Fruit fly (Drosophila melanogaster) Kc167 (cell line): Measurements from ENCODE around the gene CG33494.

ENCODE experiments used
- Myc ChIP-seq: fragments of >200 bp; optimal IDR thresholded peaks from 2 replicates; lab custom pipeline; 2017; ENCODE audit warnings: missing external identifiers
- Sin3A ChIP-seq: fragments of >200 bp; optimal IDR thresholded peaks from 2 replicates; lab custom pipeline; 2018; ENCODE audit warnings: missing external identifiers
- h ChIP-seq: fragments of >200 bp; optimal IDR thresholded peaks from 3 replicates; lab custom pipeline; 2018; ENCODE audit warnings: missing external identifiers
- insv ChIP-seq: fragments of >200 bp; optimal IDR thresholded peaks from 3 replicates; lab custom pipeline; 2018; ENCODE audit warnings: missing external identifiers
- psq ChIP-seq: fragments of >200 bp; optimal IDR thresholded peaks from 2 replicates; lab custom pipeline; 2017; ENCODE audit warnings: missing external identifiers
- ttk ChIP-seq: sonication (Bioruptor generic); optimal IDR thresholded peaks from 2 replicates; lab custom pipeline; 2017; ENCODE audit warnings: missing external identifiers

Gene CG33494

DNA sequence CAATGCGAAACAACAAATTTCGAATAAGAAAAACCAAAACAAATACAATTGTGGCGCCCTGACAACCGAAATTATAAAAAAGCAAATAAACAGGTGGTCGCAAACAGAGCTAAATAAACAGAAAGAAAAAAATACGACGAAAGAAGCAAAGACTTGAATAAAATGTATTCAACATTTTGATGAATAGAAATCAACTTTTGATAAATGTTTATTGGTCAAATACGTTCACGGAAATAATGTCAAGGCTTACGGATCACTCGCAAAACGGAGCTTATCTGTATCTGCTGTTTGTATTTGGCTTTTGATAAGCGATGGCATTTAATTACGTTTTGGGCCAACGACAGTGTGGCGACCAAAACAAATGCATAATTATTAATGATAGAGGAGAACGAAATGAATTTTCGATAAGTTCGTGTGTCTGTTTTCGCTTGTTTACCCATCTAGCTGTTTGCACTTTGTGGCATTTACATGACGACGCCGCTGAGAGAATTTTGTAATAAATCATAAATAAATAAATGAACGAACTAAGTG, 41.7 kb downstream of the CG33494 start:
- TF ChIP-seq psq, result no peak

DNA sequence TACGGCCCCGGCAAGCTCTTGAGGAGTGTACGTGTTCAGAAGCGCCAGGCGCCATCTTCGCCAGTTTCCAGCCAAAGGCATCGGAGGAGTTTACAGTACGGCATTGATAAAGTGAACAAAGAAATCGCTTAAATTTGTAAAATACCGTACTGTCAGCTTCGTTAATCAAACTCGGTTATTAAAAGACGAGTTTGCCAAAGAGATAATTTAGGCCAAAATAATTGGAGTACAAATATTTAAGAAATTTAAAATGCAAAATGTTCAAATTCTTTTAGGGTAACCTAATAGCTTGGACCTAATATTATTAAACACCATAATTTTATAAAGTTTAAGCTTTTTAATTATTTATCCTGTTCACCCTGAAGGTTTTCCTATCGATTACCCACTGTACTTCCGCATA, 43.1 kb downstream of the CG33494 start:
- TF ChIP-seq insv (lab: Kevin White, UChicago), result no peak
- no peak for TF ChIP-seq psq
- TF ChIP-seq Myc, result no peak
- TF ChIP-seq ttk (lab: Kevin White, UChicago), result no peak
- no peak for TF ChIP-seq Sin3A
- TF ChIP-seq h (lab: Kevin White, UChicago), result no peak

DNA sequence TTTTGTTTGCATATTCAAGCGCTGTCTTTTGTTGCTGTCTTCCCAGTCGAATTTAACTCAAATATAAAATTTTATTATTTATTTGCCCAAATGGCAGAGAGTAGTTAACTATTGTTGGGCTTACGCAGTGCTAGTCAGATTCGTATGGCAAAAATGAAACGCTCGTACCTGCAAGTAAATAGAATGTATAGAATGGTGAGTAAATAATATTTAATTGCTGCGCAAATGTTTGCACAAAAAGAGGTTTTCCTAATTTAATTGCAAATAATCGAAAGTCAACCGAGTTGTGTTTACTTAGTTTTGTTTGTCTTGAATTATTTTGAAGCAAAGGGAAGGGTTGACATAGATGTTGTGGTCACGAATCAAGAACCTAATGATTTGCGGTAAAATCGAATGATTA, 46.2 kb downstream of the CG33494 start:
- no peak for TF ChIP-seq ttk (lab: Kevin White, UChicago)
- TF ChIP-seq Myc, result no peak
- TF ChIP-seq h (lab: Kevin White, UChicago), result no peak
- TF ChIP-seq insv (lab: Kevin White, UChicago), result no peak
- no peak for TF ChIP-seq psq
- TF ChIP-seq Sin3A, result no peak

DNA sequence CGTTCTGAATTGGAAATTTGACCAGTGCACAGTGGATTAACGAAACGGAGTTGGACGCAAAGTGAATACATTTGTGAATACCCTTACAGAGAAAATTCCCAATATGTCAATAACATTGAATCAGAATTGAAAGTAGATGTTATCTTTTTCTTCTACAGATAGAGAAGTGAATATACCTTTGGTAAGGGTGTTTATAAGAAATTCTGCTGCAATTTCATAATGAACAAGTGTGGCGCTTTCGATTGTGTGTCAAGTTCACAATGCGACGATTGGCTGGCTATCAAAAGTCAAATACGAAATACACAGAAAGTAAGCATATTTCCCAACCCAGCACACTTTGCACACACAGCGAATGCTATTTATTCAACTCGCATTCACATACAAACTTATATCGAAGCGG, 46.6 kb downstream of the CG33494 start:
- TF ChIP-seq Sin3A (no peak), h (lab: Kevin White, UChicago) (no peak), insv (lab: Kevin White, UChicago) (no peak), ttk (lab: Kevin White, UChicago) (no peak), psq (no peak), Myc (no peak)

DNA sequence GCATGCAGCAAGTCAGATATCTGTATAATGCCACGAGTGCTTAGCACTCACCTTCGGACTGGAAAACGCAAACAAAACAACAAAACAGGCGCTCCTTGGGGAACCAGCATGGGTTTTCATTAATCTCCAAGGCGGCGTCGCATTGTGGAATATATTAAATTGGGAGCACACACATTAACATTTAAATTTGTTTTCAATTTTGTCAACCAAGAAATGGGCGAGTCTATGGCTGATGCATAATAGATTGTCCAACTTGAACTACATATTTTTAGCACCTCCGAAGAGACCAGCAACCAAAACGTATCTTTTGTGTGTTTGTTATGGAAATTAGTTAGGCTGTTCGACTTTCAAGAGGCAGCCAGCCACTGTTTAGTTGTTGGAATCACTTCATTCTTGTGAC, 47.5 kb downstream of the CG33494 start:
- no peak for TF ChIP-seq h (lab: Kevin White, UChicago)
- TF ChIP-seq Sin3A, result no peak
- TF ChIP-seq insv (lab: Kevin White, UChicago), result no peak
- no peak for TF ChIP-seq Myc
- no peak for TF ChIP-seq psq
- TF ChIP-seq ttk (lab: Kevin White, UChicago), result no peak

DNA sequence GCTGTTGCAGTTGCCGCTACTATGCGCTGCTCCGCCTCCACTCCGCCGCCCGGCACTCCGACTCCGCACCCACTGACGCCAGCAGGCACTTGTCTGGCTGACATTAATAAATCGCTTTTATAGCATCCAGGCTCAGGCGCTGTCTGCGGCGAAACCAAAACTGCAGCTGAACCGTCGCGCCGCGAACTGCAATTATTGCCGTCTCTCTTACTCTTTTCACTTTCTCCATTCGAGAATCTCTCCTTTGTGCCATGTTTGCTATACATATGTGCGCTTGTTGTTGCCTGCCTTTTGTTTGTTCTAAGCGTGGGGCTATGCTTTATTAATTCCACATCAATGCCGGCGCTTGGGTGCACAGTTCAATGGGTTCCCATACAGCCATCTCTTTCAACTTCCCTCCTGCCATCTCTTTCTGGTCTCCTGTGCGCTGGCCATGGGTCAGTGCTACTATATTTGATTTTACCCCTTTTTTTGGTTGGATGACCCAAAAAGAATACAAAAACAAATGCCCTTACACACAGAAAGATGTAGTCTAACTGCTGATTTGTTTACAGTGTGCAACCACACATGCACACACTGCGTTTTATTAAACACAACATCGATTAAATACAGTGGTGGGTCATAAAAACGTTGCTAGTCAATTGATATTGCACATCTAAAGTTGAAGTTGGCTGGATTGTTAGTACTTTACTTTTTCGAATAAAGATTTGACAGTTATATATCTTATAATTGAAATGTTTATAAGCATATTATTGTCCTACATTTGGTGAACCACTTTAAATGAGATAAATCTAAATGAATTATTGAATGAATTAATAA, 48.3 kb downstream of the CG33494 start:
- TF ChIP-seq psq (no peak), Myc (no peak), h (lab: Kevin White, UChicago) (no peak), Sin3A (no peak), ttk (lab: Kevin White, UChicago) (no peak), insv (lab: Kevin White, UChicago) (no peak)

DNA sequence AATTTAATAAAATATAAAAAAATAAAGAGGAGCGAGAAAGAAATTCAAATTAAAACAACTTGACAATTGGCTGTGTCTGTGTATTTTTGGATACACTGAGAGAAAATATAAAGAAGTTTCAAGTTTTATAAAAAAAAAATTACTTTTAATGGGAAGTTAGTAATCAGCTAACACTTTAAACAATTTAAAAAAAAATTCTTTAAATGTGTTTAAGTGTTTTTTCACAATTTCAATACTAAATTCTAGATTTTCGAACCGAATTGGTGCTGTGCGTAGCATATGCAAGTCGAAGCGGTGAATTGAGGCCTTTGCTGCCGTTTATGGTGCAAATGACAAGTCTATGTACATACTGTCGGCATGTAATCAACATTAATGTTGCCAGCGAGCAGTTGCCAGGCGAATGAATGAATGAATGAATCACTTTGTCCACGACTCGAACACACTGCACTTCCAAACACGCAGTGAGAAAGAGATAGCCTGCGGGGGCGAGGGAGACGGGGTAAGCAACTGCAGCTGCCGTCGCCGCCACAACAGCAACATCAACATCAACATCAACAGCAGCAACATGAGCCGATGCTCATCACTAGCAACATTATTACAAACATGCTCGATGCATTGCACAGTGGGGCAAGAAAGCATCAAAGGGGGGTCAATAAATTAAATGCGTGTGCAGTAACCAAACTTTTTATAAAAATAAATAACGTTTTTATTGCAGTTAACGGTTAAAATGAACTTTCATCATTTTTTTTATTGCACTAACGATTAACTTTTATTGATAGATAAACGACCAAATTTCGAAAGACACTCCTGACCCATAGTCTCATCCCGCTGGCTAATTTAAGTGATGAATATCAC, 49.2 kb downstream of the CG33494 start:
- TF ChIP-seq h (lab: Kevin White, UChicago), result no peak
- no peak for TF ChIP-seq Sin3A
- no peak for TF ChIP-seq ttk (lab: Kevin White, UChicago)
- no peak for TF ChIP-seq Myc
- no peak for TF ChIP-seq psq
